Worm (Caenorhabditis elegans): ENCODE results near the gene C28H8.8.

Gene C28H8.8

ce11 chrIII:5938013-5938412 is 49.4 kb upstream of the C28H8.8 start (continued):
- TF ChIP-seq lir-3 (tag; optimal IDR thresholded peaks at IDR 0.05; ENCODE audit: poor library complexity): no peak
- no peak for TF ChIP-seq sptf-1 (tag; optimal IDR thresholded peaks at IDR 0.05)
- TF ChIP-seq fkh-8 (tag; optimal IDR thresholded peaks at IDR 0.05): peak; percentile 3
- no peak for TF ChIP-seq ceh-90 (tag; optimal IDR thresholded peaks at IDR 0.05)
- TF ChIP-seq C34B4.2 (tag; optimal IDR thresholded peaks at IDR 0.05): no peak
- TF ChIP-seq aly-2 (tag; optimal IDR thresholded peaks at IDR 0.05): no peak
- no peak for TF ChIP-seq ets-5 (GFP tag; IDR thresholded peaks at IDR 0.05)
- TF ChIP-seq F16B12.6 (tag; optimal IDR thresholded peaks at IDR 0.05): no peak
- TF ChIP-seq zag-1 (tag; optimal IDR thresholded peaks at IDR 0.05): no peak
- peak in 2 of 3 experiments; percentile 19 to 30 for TF ChIP-seq dpl-1 (GFP tag; optimal IDR thresholded peaks at IDR 0.05)
- no peak for TF ChIP-seq fos-1 (tag; optimal IDR thresholded peaks at IDR 0.05)

ce11 chrIII:5936992-5937391 is 48.4 kb upstream of the C28H8.8 start, which contains the start of gene EGAP1.1:
TSS of gene EGAP1.1 (minus strand) at chrIII:5937220.
- TF ChIP-seq aha-1 (tag; optimal IDR thresholded peaks at IDR 0.05): no peak
- TF ChIP-seq lin-14 (GFP tag; optimal IDR thresholded peaks at IDR 0.05): peak; percentile 32
- TF ChIP-seq ceh-90 (tag; optimal IDR thresholded peaks at IDR 0.05): no peak
- no peak for TF ChIP-seq ceh-88 (GFP tag; IDR thresholded peaks at IDR 0.05)
- no peak for TF ChIP-seq egl-13 (tag; optimal IDR thresholded peaks at IDR 0.05)
- TF ChIP-seq fkh-8 (tag; optimal IDR thresholded peaks at IDR 0.05): peak; percentile 30
- TF ChIP-seq ceh-8 (GFP tag; optimal IDR thresholded peaks at IDR 0.05): no peak
- TF ChIP-seq fkh-4 (tag; optimal IDR thresholded peaks at IDR 0.05; ENCODE audit: borderline replicate concordance): no peak
- peak; percentile 53 for TF ChIP-seq fkh-10 (GFP tag; optimal IDR thresholded peaks at IDR 0.05)
- no peak for TF ChIP-seq nhr-237 (tag; optimal IDR thresholded peaks at IDR 0.05)
- no peak for TF ChIP-seq hpl-2 (GFP tag; optimal IDR thresholded peaks at IDR 0.05)
- TF ChIP-seq snu-23 (GFP tag; optimal IDR thresholded peaks at IDR 0.05): no peak
- no peak for TF ChIP-seq ztf-4 (tag; optimal IDR thresholded peaks at IDR 0.05)
- no peak for TF ChIP-seq sox-4 (tag; optimal IDR thresholded peaks at IDR 0.05)
- TF ChIP-seq elt-2 (tag; optimal IDR thresholded peaks at IDR 0.05): no peak

ce11 chrIII:5934138-5934658 is 45.6 kb upstream of the C28H8.8 start:
- peak; percentile 84 for TF ChIP-seq blmp-1 (tag; optimal IDR thresholded peaks at IDR 0.05)
- TF ChIP-seq hlh-17 (GFP tag; optimal IDR thresholded peaks at IDR 0.05; ENCODE audit: borderline replicate concordance): no peak
- TF ChIP-seq ceh-82 (tag; optimal IDR thresholded peaks at IDR 0.05): no peak
- TF ChIP-seq lir-3 (tag; optimal IDR thresholded peaks at IDR 0.05; ENCODE audit: poor library complexity): no peak
- peak; percentile 59 for TF ChIP-seq lin-14 (GFP tag; optimal IDR thresholded peaks at IDR 0.05)
- TF ChIP-seq zip-4 (GFP tag; optimal IDR thresholded peaks at IDR 0.05): no peak
- TF ChIP-seq rnt-1 (tag; optimal IDR thresholded peaks at IDR 0.05): peak; percentile 7

- TF ChIP-seq C34B4.2 (tag; optimal IDR thresholded peaks at IDR 0.05): no peak
- TF ChIP-seq egl-13 (tag; optimal IDR thresholded peaks at IDR 0.05): no peak
- no peak for TF ChIP-seq pqm-1 (tag; optimal IDR thresholded peaks at IDR 0.05)
- TF ChIP-seq tlp-1 (tag; optimal IDR thresholded peaks at IDR 0.05): no peak
- TF ChIP-seq pag-3 (tag; optimal IDR thresholded peaks at IDR 0.05; ENCODE audit: borderline replicate concordance, insufficient read depth): no peak
- no peak for TF ChIP-seq lin-39 (tag; optimal IDR thresholded peaks at IDR 0.05)
- TF ChIP-seq C16A3.4 (tag; optimal IDR thresholded peaks at IDR 0.05): no peak
- TF ChIP-seq ets-5 (GFP tag; IDR thresholded peaks at IDR 0.05): no peak
- no peak for TF ChIP-seq jun-1 (tag; optimal IDR thresholded peaks at IDR 0.05)
- no peak for TF ChIP-seq lin-13 (GFP tag; optimal IDR thresholded peaks at IDR 0.05)
- TF ChIP-seq vab-15 (tag; optimal IDR thresholded peaks at IDR 0.05): no peak
- TF ChIP-seq tbx-2 (tag; optimal IDR thresholded peaks at IDR 0.05): no peak
These were observed 44.3 kb upstream of the C28H8.8 start, which contains the start of gene zmp-1 for ce11 chrIII:5932853-5933252. TSS of gene zmp-1 (minus strand) at chrIII:5932953.
